Fruit fly (Drosophila melanogaster) whole organism, embryonic: ENCODE results near the gene mRpS26.

Source experiments
- Abd-B ChIP-seq: fragments of 200-800 bp; sonication (Bioruptor generic); optimal IDR thresholded peaks from 2 replicates; lab custom pipeline; 2018; ENCODE audit warnings: missing biosample characterization, mild to moderate bottlenecking, missing genetic modification characterization, moderate library complexity
- Blimp-1 ChIP-seq: fragments of 200-800 bp; sonication (Bioruptor generic); optimal IDR thresholded peaks from 3 replicates; lab custom pipeline; 2018; ENCODE audit warnings: missing biosample characterization, missing genetic modification characterization, mild to moderate bottlenecking, moderate library complexity, missing genetic modification reagents
- CG10431 ChIP-seq: fragments of 200-800 bp; sonication (Bioruptor generic); optimal IDR thresholded peaks from 3 replicates; lab custom pipeline; 2018; ENCODE audit warnings: missing biosample characterization, mild to moderate bottlenecking, missing genetic modification characterization
- CG10979 ChIP-seq: fragments of 200-800 bp; sonication (Bioruptor generic); optimal IDR thresholded peaks from 2 replicates; lab custom pipeline; 2018; ENCODE audit warnings: missing biosample characterization, mild to moderate bottlenecking, missing genetic modification characterization, moderate library complexity
- CG11085 ChIP-seq: fragments of 200-800 bp; sonication (Bioruptor generic); IDR thresholded peaks from 2 replicates; pipeline ENCODE4 v1.3.6; 2022; ENCODE audit warnings: missing biosample characterization, missing genetic modification characterization
- CG11560 ChIP-seq: fragments of 200-800 bp; sonication (Bioruptor generic); IDR thresholded peaks from 3 replicates; pipeline ENCODE4 v1.3.6; 2022; ENCODE audit warnings: missing biosample characterization, missing genetic modification characterization
- CG15696 ChIP-seq: fragments of 200-800 bp; sonication (Bioruptor generic); optimal IDR thresholded peaks from 2 replicates; lab custom pipeline; 2019; ENCODE audit warnings: missing biosample characterization, mild to moderate bottlenecking, missing genetic modification characterization, moderate library complexity
- CG34224 ChIP-seq: fragments of 200-800 bp; sonication (Bioruptor generic); IDR thresholded peaks from 3 replicates; pipeline ENCODE4 v1.3.6; 2022; ENCODE audit warnings: missing biosample characterization, missing genetic modification characterization; ENCODE audit not compliant: partially characterized antibody
- CG42726 ChIP-seq: fragments of 200-800 bp; sonication (Bioruptor generic); IDR thresholded peaks from 2 replicates; pipeline ENCODE4 v1.3.6; 2022; ENCODE audit warnings: missing biosample characterization, missing genetic modification characterization; ENCODE audit not compliant: partially characterized antibody
- CG4328 ChIP-seq: fragments of 200-800 bp; sonication (Bioruptor generic); optimal IDR thresholded peaks from 3 replicates; lab custom pipeline; 2017; ENCODE audit warnings: missing biosample characterization, missing genetic modification reagents, missing genetic modification characterization
- CG4404 ChIP-seq: fragments of 200-800 bp; sonication (Bioruptor generic); IDR thresholded peaks from 2 replicates; pipeline ENCODE4 v1.3.6; 2022; ENCODE audit warnings: missing biosample characterization, missing genetic modification characterization
- CG4820 ChIP-seq: fragments of 200-800 bp; sonication (Bioruptor generic); optimal IDR thresholded peaks from 3 replicates; lab custom pipeline; 2016; ENCODE audit warnings: missing biosample characterization, missing genetic modification characterization
- CG4854 ChIP-seq: fragments of 200-800 bp; sonication (Bioruptor generic); optimal IDR thresholded peaks from 2 replicates; lab custom pipeline; 2016; ENCODE audit warnings: missing biosample characterization, missing genetic modification characterization, inconsistent platforms
- CG9817 ChIP-seq: fragments of 200-800 bp; sonication (Bioruptor generic); optimal IDR thresholded peaks from 2 replicates; lab custom pipeline; 2018; ENCODE audit warnings: missing biosample characterization, mild to moderate bottlenecking, missing genetic modification characterization, moderate library complexity
- CHES-1-like ChIP-seq: fragments of 200-800 bp; sonication (Bioruptor generic); optimal IDR thresholded peaks from 2 replicates; lab custom pipeline; 2016; ENCODE audit warnings: missing biosample characterization, missing genetic modification characterization
- Deaf1 ChIP-seq: fragments of 200-800 bp; optimal IDR thresholded peaks from 3 replicates; lab custom pipeline; 2019; ENCODE audit warnings: missing biosample characterization, mild to moderate bottlenecking, missing genetic modification characterization, moderate library complexity
- Dek ChIP-seq: fragments of 200-800 bp; sonication (Bioruptor generic); optimal IDR thresholded peaks from 3 replicates; lab custom pipeline; 2019; ENCODE audit warnings: missing biosample characterization, mild to moderate bottlenecking, missing genetic modification characterization, moderate library complexity
- Dip3 ChIP-seq: fragments of 200-800 bp; sonication (Bioruptor generic); optimal IDR thresholded peaks from 3 replicates; lab custom pipeline; 2016; ENCODE audit warnings: missing biosample characterization, missing genetic modification characterization
- Drgx ChIP-seq: fragments of 200-800 bp; sonication (Bioruptor generic); IDR thresholded peaks from 2 replicates; pipeline ENCODE4 v1.3.6; 2022; ENCODE audit warnings: missing biosample characterization, missing genetic modification characterization
- HLH54F ChIP-seq: fragments of 200-800 bp; sonication (Bioruptor generic); optimal IDR thresholded peaks from 3 replicates; lab custom pipeline; 2016; ENCODE audit warnings: missing biosample characterization, missing genetic modification characterization
- Hmx ChIP-seq: fragments of 200-800 bp; sonication (Bioruptor generic); optimal IDR thresholded peaks from 2 replicates; lab custom pipeline; 2016; ENCODE audit warnings: missing biosample characterization, missing genetic modification characterization
- Mad ChIP-seq: fragments of 200-800 bp; sonication (Bioruptor generic); optimal IDR thresholded peaks from 2 replicates; lab custom pipeline; 2016; ENCODE audit warnings: missing biosample characterization, missing genetic modification characterization
- NFAT ChIP-seq: fragments of 200-800 bp; sonication (Bioruptor generic); IDR thresholded peaks from 2 replicates; pipeline ENCODE4 v1.3.6; 2022; ENCODE audit warnings: missing biosample characterization, missing genetic modification characterization
- Nf-YA ChIP-seq: fragments of 200-800 bp; sonication (Bioruptor generic); IDR thresholded peaks from 2 replicates; pipeline ENCODE4 v1.3.6; 2022; ENCODE audit warnings: missing biosample characterization, missing genetic modification characterization
- Rx ChIP-seq: fragments of 200-800 bp; sonication (Bioruptor generic); IDR thresholded peaks from 2 replicates; pipeline ENCODE4 v1.3.6; 2022; ENCODE audit warnings: missing biosample characterization, missing genetic modification characterization
- Spps ChIP-seq: fragments of 200-800 bp; sonication (Bioruptor generic); optimal IDR thresholded peaks from 2 replicates; lab custom pipeline; 2018; ENCODE audit warnings: missing biosample characterization, mild to moderate bottlenecking, missing genetic modification characterization
- Taf1 ChIP-seq: fragments of 200-800 bp; sonication (Bioruptor generic); IDR thresholded peaks from 2 replicates; pipeline ENCODE4 v1.3.6; 2022; ENCODE audit warnings: missing biosample characterization, missing genetic modification characterization
- ac ChIP-seq: fragments of 200-800 bp; sonication (Bioruptor generic); optimal IDR thresholded peaks from 3 replicates; lab custom pipeline; 2017; ENCODE audit warnings: missing biosample characterization, mild to moderate bottlenecking, missing genetic modification characterization
- ara ChIP-seq: fragments of 200-800 bp; sonication (Bioruptor generic); IDR thresholded peaks from 2 replicates; pipeline ENCODE4 v1.3.6; 2022; ENCODE audit warnings: missing biosample characterization, missing genetic modification characterization
- bcd ChIP-seq: fragments of 200-800 bp; sonication (Bioruptor generic); optimal IDR thresholded peaks from 2 replicates; lab custom pipeline; 2017; ENCODE audit warnings: missing biosample characterization, mild to moderate bottlenecking, missing genetic modification characterization
- bsh ChIP-seq, 2 experiments: fragments of 200-800 bp; sonication (Bioruptor generic); optimal IDR thresholded peaks; 2 replicates each; lab custom pipeline; 2017 to 2018; ENCODE audit warnings: mild to moderate bottlenecking in 2 of 2, missing biosample characterization in 2 of 2, missing genetic modification characterization in 2 of 2, moderate library complexity in 1 of 2
- chm ChIP-seq: fragments of 200-800 bp; sonication (Bioruptor generic); IDR thresholded peaks from 2 replicates; pipeline ENCODE4 v1.3.6; 2022; ENCODE audit warnings: missing biosample characterization, missing genetic modification characterization
- dati ChIP-seq: fragments of 200-800 bp; sonication (Bioruptor generic); IDR thresholded peaks from 2 replicates; pipeline ENCODE4 v1.3.6; 2022; ENCODE audit warnings: missing biosample characterization, missing genetic modification characterization
- disco-r ChIP-seq: fragments of 200-800 bp; sonication (Bioruptor generic); optimal IDR thresholded peaks from 2 replicates; lab custom pipeline; 2016; ENCODE audit warnings: missing biosample characterization, missing genetic modification characterization
- ftz-f1 ChIP-seq: fragments of 200-800 bp; sonication (Bioruptor generic); optimal IDR thresholded peaks from 2 replicates; lab custom pipeline; 2016; ENCODE audit warnings: missing biosample characterization, missing genetic modification characterization
- gro ChIP-seq: fragments of 200-800 bp; sonication (Bioruptor generic); optimal IDR thresholded peaks from 2 replicates; lab custom pipeline; 2016; ENCODE audit warnings: missing biosample characterization, missing genetic modification characterization
- hbn ChIP-seq: fragments of 200-800 bp; sonication (Bioruptor generic); IDR thresholded peaks from 2 replicates; pipeline ENCODE4 v1.3.6; 2022; ENCODE audit warnings: missing biosample characterization, missing genetic modification characterization; ENCODE audit not compliant: partially characterized antibody
- ind ChIP-seq: fragments of 200-800 bp; sonication (Bioruptor generic); optimal IDR thresholded peaks from 3 replicates; lab custom pipeline; 2016; ENCODE audit warnings: missing biosample characterization, missing genetic modification characterization
- ken ChIP-seq: fragments of 200-800 bp; sonication (Bioruptor generic); IDR thresholded peaks from 3 replicates; pipeline ENCODE4 v1.3.6; 2022; ENCODE audit warnings: missing biosample characterization, missing genetic modification characterization
- klu ChIP-seq: fragments of 200-800 bp; sonication (Bioruptor generic); IDR thresholded peaks from 2 replicates; pipeline ENCODE4 v1.3.6; 2022; ENCODE audit warnings: missing biosample characterization, missing genetic modification characterization
- sc ChIP-seq, 3 experiments: fragments of >200 bp in 2 of 3; fragments of 200-800 bp in 1 of 3; sonication (Bioruptor generic) in 1 of 3; optimal IDR thresholded peaks; 2 replicates in 2 of 3; 3 replicates in 1 of 3; lab custom pipeline; 2017; ENCODE audit warnings: mild to moderate bottlenecking in 1 of 3, missing biosample characterization in 1 of 3, missing genetic modification characterization in 1 of 3, missing genetic modification reagents in 1 of 3
- sd ChIP-seq: fragments of 200-800 bp; sonication (Bioruptor generic); optimal IDR thresholded peaks from 3 replicates; lab custom pipeline; 2018; ENCODE audit warnings: missing biosample characterization, mild to moderate bottlenecking, missing genetic modification characterization, moderate library complexity
- slp2 ChIP-seq: fragments of 200-800 bp; sonication (Bioruptor generic); optimal IDR thresholded peaks from 2 replicates; lab custom pipeline; 2016; ENCODE audit warnings: missing biosample characterization, missing genetic modification characterization
- ssp ChIP-seq: fragments of 200-800 bp; sonication (Bioruptor generic); IDR thresholded peaks from 2 replicates; pipeline ENCODE4 v1.3.6; 2022; ENCODE audit warnings: missing biosample characterization, missing genetic modification characterization
- tll ChIP-seq, 2 experiments: fragments of 200-800 bp in 1 of 2; fragments of >200 bp in 1 of 2; sonication (Bioruptor generic) in 1 of 2; optimal IDR thresholded peaks; 2 replicates each; lab custom pipeline; 2017 to 2019; ENCODE audit warnings: missing biosample characterization in 2 of 2, missing genetic modification characterization in 2 of 2, mild to moderate bottlenecking in 1 of 2, moderate library complexity in 1 of 2
- unc-4 ChIP-seq: fragments of 200-800 bp; sonication (Bioruptor generic); IDR thresholded peaks from 2 replicates; pipeline ENCODE4 v1.3.6; 2022; ENCODE audit warnings: missing biosample characterization, missing genetic modification characterization; ENCODE audit not compliant: partially characterized antibody
- zf30C ChIP-seq: fragments of 200-800 bp; sonication (Bioruptor generic); optimal IDR thresholded peaks from 3 replicates; lab custom pipeline; 2018; ENCODE audit warnings: missing biosample characterization, mild to moderate bottlenecking, missing genetic modification characterization
- zfh2 ChIP-seq: fragments of 200-800 bp; sonication (Bioruptor generic); optimal IDR thresholded peaks from 2 replicates; lab custom pipeline; 2016; ENCODE audit warnings: missing biosample characterization, missing genetic modification characterization

Gene mRpS26

dm6 chr3L:18061240-18061639 is 45.1 kb upstream of the mRpS26 start (continued):
- TF ChIP-seq slp2 (GFP tag; lab: Kevin White, UChicago) (no peak), zfh2 (GFP tag; lab: Kevin White, UChicago) (no peak), ken (no peak), ssp (GFP tag; lab: Robert Waterston, UW) (no peak), CG42726 (GFP tag; lab: Robert Waterston, UW) (0 out of 2 replicates have a peak, but pooled peaks have one; percentile 33)
- TF ChIP-seq, all 482 proteins: peak for 7

- TF ChIP-seq ac (GFP tag; lab: Kevin White, UChicago), result no peak
- no peak for TF ChIP-seq NFAT (GFP tag; lab: Robert Waterston, UW)
- no peak for TF ChIP-seq Taf1 (GFP tag; lab: Robert Waterston, UW)
- no peak for TF ChIP-seq CG11560 (tag; lab: Robert Waterston, UW)
- no peak for TF ChIP-seq tll (GFP tag; optimal IDR thresholded peaks at IDR 0.05; lab: Kevin White, UChicago)
- TF ChIP-seq Mad, result no peak
- no peak for TF ChIP-seq gro (GFP tag; lab: Kevin White, UChicago)
- TF ChIP-seq Dip3, result peak; percentile 52
- no peak for TF ChIP-seq unc-4 (GFP tag; lab: Robert Waterston, UW)
- no peak for TF ChIP-seq CHES-1-like (GFP tag; lab: Kevin White, UChicago)
- TF ChIP-seq Drgx (GFP tag; lab: Robert Waterston, UW), result peak; percentile 21
- TF ChIP-seq sd (tag; lab: Kevin White, UChicago), result no peak
- TF ChIP-seq CG9817 (tag; lab: Kevin White, UChicago), result no peak
- peak; percentile 11 for TF ChIP-seq Deaf1 (tag; lab: Kevin White, UChicago)
- TF ChIP-seq CG10431 (GFP tag; lab: Kevin White, UChicago), result no peak
- no peak for TF ChIP-seq CG4328
- no peak for TF ChIP-seq ind (GFP tag; lab: Kevin White, UChicago)
- no peak for TF ChIP-seq CG4820 (GFP tag; lab: Kevin White, UChicago)
- no peak for TF ChIP-seq CG11085
- no peak for TF ChIP-seq klu (GFP tag; lab: Robert Waterston, UW)
- no peak for TF ChIP-seq ftz-f1 (GFP tag; lab: Kevin White, UChicago)
- no peak for TF ChIP-seq Nf-YA (GFP tag; lab: Robert Waterston, UW)
- no peak for TF ChIP-seq ssp (GFP tag; lab: Robert Waterston, UW)
- TF ChIP-seq CG15696, result no peak
- no peak for TF ChIP-seq Rx (GFP tag; lab: Robert Waterston, UW)
- TF ChIP-seq sc (optimal IDR thresholded peaks at IDR 0.05; lab: Kevin White, UChicago), result no peak
- no peak for TF ChIP-seq sc (GFP tag; optimal IDR thresholded peaks at IDR 0.05; lab: Kevin White, UChicago)
- TF ChIP-seq bsh (GFP tag; optimal IDR thresholded peaks at IDR 0.05; lab: Kevin White, UChicago), result peak in 1 of 2 experiments; percentile 37
- no peak for TF ChIP-seq hbn (GFP tag; lab: Robert Waterston, UW)
- TF ChIP-seq ara (GFP tag; lab: Robert Waterston, UW), result no peak
- TF ChIP-seq CG10979, result no peak
- no peak for TF ChIP-seq CG34224
- TF ChIP-seq HLH54F (GFP tag; lab: Kevin White, UChicago), result no peak
- no peak for TF ChIP-seq CG4404
- peak; percentile 47 for TF ChIP-seq Blimp-1 (GFP tag; lab: Kevin White, UChicago)
- TF ChIP-seq Spps (tag; lab: Kevin White, UChicago), result no peak
- no peak for TF ChIP-seq dati (GFP tag; lab: Robert Waterston, UW)
- no peak for TF ChIP-seq bcd (GFP tag; lab: Kevin White, UChicago)
- TF ChIP-seq Dek, result no peak
- TF ChIP-seq chm, result no peak
- no peak for TF ChIP-seq disco-r (GFP tag; lab: Kevin White, UChicago)
- no peak for TF ChIP-seq Hmx (GFP tag; lab: Kevin White, UChicago)
- TF ChIP-seq Abd-B (GFP tag; lab: Kevin White, UChicago), result no peak
- no peak for TF ChIP-seq CG4854 (GFP tag; lab: Kevin White, UChicago)
- no peak for TF ChIP-seq zf30C (GFP tag; lab: Kevin White, UChicago)
Measured at dm6 chr3L:18061713-18062365, 44.5 kb upstream of the mRpS26 start.
